Fruit fly (Drosophila melanogaster) whole organism, embryonic: Measurements from ENCODE around the gene gcm.

Experiments
- ATbp ChIP-seq: fragments of 200-800 bp; sonication (Bioruptor generic); optimal IDR thresholded peaks from 2 replicates; lab custom pipeline; 2017; ENCODE audit warnings: missing biosample characterization, mild to moderate bottlenecking, missing genetic modification characterization, missing genetic modification reagents
- Abd-B ChIP-seq: fragments of 200-800 bp; sonication (Bioruptor generic); optimal IDR thresholded peaks from 2 replicates; lab custom pipeline; 2018; ENCODE audit warnings: missing biosample characterization, mild to moderate bottlenecking, missing genetic modification characterization, moderate library complexity
- Atf3 ChIP-seq: fragments of 200-800 bp; sonication (Bioruptor generic); optimal IDR thresholded peaks from 3 replicates; lab custom pipeline; 2016; ENCODE audit warnings: missing biosample characterization, missing genetic modification characterization
- B-H1 ChIP-seq: fragments of 200-800 bp; sonication (Bioruptor generic); IDR thresholded peaks from 3 replicates; pipeline ENCODE4 v1.3.6; 2022; ENCODE audit warnings: missing biosample characterization, missing genetic modification characterization
- CG10959 ChIP-seq: fragments of 200-800 bp; sonication (Bioruptor generic); IDR thresholded peaks from 2 replicates; pipeline ENCODE4 v1.3.6; 2022; ENCODE audit warnings: missing biosample characterization, missing genetic modification characterization
- CG12104 ChIP-seq: fragments of 200-800 bp; sonication (Bioruptor generic); optimal IDR thresholded peaks from 3 replicates; lab custom pipeline; 2016; ENCODE audit warnings: missing biosample characterization, missing genetic modification characterization
- CG12236 ChIP-seq: fragments of 200-800 bp; sonication (Bioruptor generic); optimal IDR thresholded peaks from 2 replicates; lab custom pipeline; 2016; ENCODE audit warnings: missing biosample characterization, missing genetic modification characterization
- CG13123 ChIP-seq: fragments of 200-800 bp; sonication (Bioruptor generic); optimal IDR thresholded peaks from 2 replicates; lab custom pipeline; 2016; ENCODE audit warnings: missing biosample characterization, missing genetic modification characterization
- CG14014 ChIP-seq: fragments of 200-800 bp; sonication (Bioruptor generic); IDR thresholded peaks from 2 replicates; pipeline ENCODE4 v1.3.6; 2022; ENCODE audit warnings: missing biosample characterization, missing genetic modification characterization
- CG15514 ChIP-seq: fragments of 200-800 bp; sonication (Bioruptor generic); optimal IDR thresholded peaks from 3 replicates; lab custom pipeline; 2017; ENCODE audit warnings: missing biosample characterization, missing genetic modification characterization, mild to moderate bottlenecking, moderate library complexity, missing genetic modification reagents
- CG15601 ChIP-seq: fragments of 200-800 bp; sonication (Bioruptor generic); optimal IDR thresholded peaks from 3 replicates; lab custom pipeline; 2019; ENCODE audit warnings: missing biosample characterization, mild to moderate bottlenecking, missing genetic modification characterization, moderate library complexity
- CG15696 ChIP-seq: fragments of 200-800 bp; sonication (Bioruptor generic); optimal IDR thresholded peaks from 2 replicates; lab custom pipeline; 2019; ENCODE audit warnings: missing biosample characterization, mild to moderate bottlenecking, missing genetic modification characterization, moderate library complexity
- CG1603 ChIP-seq: fragments of 200-800 bp; sonication (Bioruptor generic); optimal IDR thresholded peaks from 2 replicates; lab custom pipeline; 2019; ENCODE audit warnings: missing biosample characterization, mild to moderate bottlenecking, missing genetic modification characterization, moderate library complexity
- CG17361 ChIP-seq: fragments of 200-800 bp; sonication (Bioruptor generic); IDR thresholded peaks from 3 replicates; pipeline ENCODE4 v1.3.6; 2022; ENCODE audit warnings: missing biosample characterization, missing genetic modification characterization
- CG18262 ChIP-seq: fragments of 200-800 bp; optimal IDR thresholded peaks from 3 replicates; lab custom pipeline; 2019; ENCODE audit warnings: missing biosample characterization, mild to moderate bottlenecking, missing genetic modification characterization, moderate library complexity
- CG32772 ChIP-seq: fragments of 200-800 bp; sonication (Bioruptor generic); IDR thresholded peaks from 2 replicates; pipeline ENCODE4 v1.3.6; 2022; ENCODE audit warnings: missing biosample characterization, missing genetic modification characterization
- CG33557 ChIP-seq: fragments of 200-800 bp; sonication (Bioruptor generic); optimal IDR thresholded peaks from 2 replicates; lab custom pipeline; 2019; ENCODE audit warnings: missing biosample characterization, mild to moderate bottlenecking, missing genetic modification characterization, moderate library complexity
- CG4404 ChIP-seq: fragments of 200-800 bp; sonication (Bioruptor generic); IDR thresholded peaks from 2 replicates; pipeline ENCODE4 v1.3.6; 2022; ENCODE audit warnings: missing biosample characterization, missing genetic modification characterization
- CG5953 ChIP-seq: fragments of 200-800 bp; sonication (Bioruptor generic); IDR thresholded peaks from 2 replicates; pipeline ENCODE4 v1.3.6; 2022; ENCODE audit warnings: missing biosample characterization, missing genetic modification characterization
- CG6254 ChIP-seq: fragments of 200-800 bp; sonication (Bioruptor generic); optimal IDR thresholded peaks from 3 replicates; lab custom pipeline; 2017; ENCODE audit warnings: mild to moderate bottlenecking, missing biosample characterization, missing genetic modification reagents, missing genetic modification characterization
- CG7928 ChIP-seq: fragments of 200-800 bp; sonication (Bioruptor generic); optimal IDR thresholded peaks from 2 replicates; lab custom pipeline; 2017; ENCODE audit warnings: missing biosample characterization, mild to moderate bottlenecking, missing genetic modification characterization
- CG9932 ChIP-seq: fragments of 200-800 bp; sonication (Bioruptor generic); IDR thresholded peaks from 2 replicates; pipeline ENCODE4 v1.3.6; 2022; ENCODE audit warnings: missing biosample characterization, missing genetic modification characterization
- CoRest ChIP-seq: fragments of 200-800 bp; sonication (Bioruptor generic); optimal IDR thresholded peaks from 3 replicates; lab custom pipeline; 2018; ENCODE audit warnings: missing biosample characterization, mild to moderate bottlenecking, missing genetic modification characterization, moderate library complexity
- D19A ChIP-seq: fragments of 200-800 bp; optimal IDR thresholded peaks from 3 replicates; lab custom pipeline; 2019; ENCODE audit warnings: missing biosample characterization, mild to moderate bottlenecking, missing genetic modification characterization, moderate library complexity
- H2.0 ChIP-seq: fragments of 200-800 bp; sonication (Bioruptor generic); IDR thresholded peaks from 2 replicates; pipeline ENCODE4 v1.3.6; 2022; ENCODE audit warnings: missing biosample characterization, missing genetic modification characterization
- HLH3B ChIP-seq: fragments of 200-800 bp; sonication (Bioruptor generic); IDR thresholded peaks from 2 replicates; pipeline ENCODE4 v1.3.6; 2022; ENCODE audit warnings: missing biosample characterization, missing genetic modification characterization
- MESR4 ChIP-seq: fragments of 200-800 bp; sonication (Bioruptor generic); optimal IDR thresholded peaks from 2 replicates; lab custom pipeline; 2018; ENCODE audit warnings: missing biosample characterization, mild to moderate bottlenecking, missing genetic modification characterization, moderate library complexity
- PHDP ChIP-seq: fragments of 200-800 bp; sonication (Bioruptor generic); optimal IDR thresholded peaks from 3 replicates; lab custom pipeline; 2018; ENCODE audit warnings: missing biosample characterization, mild to moderate bottlenecking, missing genetic modification characterization, moderate library complexity
- Ptx1 ChIP-seq: fragments of 200-800 bp; sonication (Bioruptor generic); IDR thresholded peaks from 2 replicates; pipeline ENCODE4 v1.3.6; 2022; ENCODE audit warnings: missing biosample characterization, missing genetic modification characterization
- Sox102F ChIP-seq: fragments of 200-800 bp; sonication (Bioruptor generic); optimal IDR thresholded peaks from 2 replicates; lab custom pipeline; 2018; ENCODE audit warnings: missing biosample characterization, mild to moderate bottlenecking, missing genetic modification characterization, moderate library complexity
- Xbp1 ChIP-seq: fragments of 200-800 bp; sonication (Bioruptor generic); optimal IDR thresholded peaks from 3 replicates; lab custom pipeline; 2016; ENCODE audit warnings: missing biosample characterization, mild to moderate bottlenecking, missing genetic modification characterization
- bsh ChIP-seq, 2 experiments: fragments of 200-800 bp; sonication (Bioruptor generic); optimal IDR thresholded peaks; 2 replicates each; lab custom pipeline; 2017 to 2018; ENCODE audit warnings: mild to moderate bottlenecking in 2 of 2, missing biosample characterization in 2 of 2, missing genetic modification characterization in 2 of 2, moderate library complexity in 1 of 2
- crol ChIP-seq: fragments of 200-800 bp; sonication (Bioruptor generic); IDR thresholded peaks from 2 replicates; pipeline ENCODE4 v1.3.6; 2022; ENCODE audit warnings: missing biosample characterization, missing genetic modification characterization
- dmrt99B ChIP-seq: fragments of 200-800 bp; sonication (Bioruptor generic); optimal IDR thresholded peaks from 2 replicates; lab custom pipeline; 2018; ENCODE audit warnings: missing biosample characterization, mild to moderate bottlenecking, missing genetic modification characterization, moderate library complexity
- gcm2 ChIP-seq: fragments of 200-800 bp; sonication (Bioruptor generic); optimal IDR thresholded peaks from 2 replicates; lab custom pipeline; 2016; ENCODE audit warnings: missing biosample characterization, missing genetic modification characterization
- grau ChIP-seq: fragments of 200-800 bp; optimal IDR thresholded peaks from 3 replicates; lab custom pipeline; 2019; ENCODE audit warnings: missing biosample characterization, mild to moderate bottlenecking, missing genetic modification characterization, moderate library complexity
- kay ChIP-seq: fragments of 200-800 bp; sonication (Bioruptor generic); optimal IDR thresholded peaks from 2 replicates; lab custom pipeline; 2016; ENCODE audit warnings: missing biosample characterization, missing genetic modification characterization
- knrl ChIP-seq: fragments of 200-800 bp; sonication (Bioruptor generic); IDR thresholded peaks from 3 replicates; pipeline ENCODE4 v1.3.6; 2022; ENCODE audit warnings: missing biosample characterization, missing genetic modification characterization; ENCODE audit not compliant: partially characterized antibody
- lola ChIP-seq, 3 experiments: fragments of >200 bp in 2 of 3; fragments of 200-800 bp in 1 of 3; sonication (Bioruptor generic) in 1 of 3; optimal IDR thresholded peaks; 2 replicates each; lab custom pipeline; 2017 to 2019; ENCODE audit warnings: missing biosample characterization in 3 of 3, missing genetic modification characterization in 3 of 3, mild to moderate bottlenecking in 1 of 3, moderate library complexity in 1 of 3
- mam ChIP-seq: fragments of 200-800 bp; sonication (Bioruptor generic); optimal IDR thresholded peaks from 3 replicates; lab custom pipeline; 2016; ENCODE audit warnings: missing biosample characterization, missing genetic modification characterization
- prd ChIP-seq, 3 experiments: fragments of >200 bp in 2 of 3; fragments of 200-800 bp in 1 of 3; sonication (Bioruptor generic) in 1 of 3; optimal IDR thresholded peaks in 2 of 3; IDR thresholded peaks in 1 of 3; 2 replicates in 2 of 3; 3 replicates in 1 of 3; pipeline versions ENCODE4 v1.3.6 to Lab custom; 2017 to 2022; ENCODE audit warnings: missing biosample characterization in 1 of 3, missing genetic modification characterization in 1 of 3
- repo ChIP-seq: fragments of 200-800 bp; sonication (Bioruptor generic); optimal IDR thresholded peaks from 2 replicates; lab custom pipeline; 2016; ENCODE audit warnings: missing biosample characterization, missing genetic modification characterization
- sens ChIP-seq: fragments of 200-800 bp; sonication (Bioruptor generic); peaks from one replicate; lab custom pipeline; 2016; ENCODE audit warnings: missing biosample characterization, missing genetic modification characterization
- slbo ChIP-seq: fragments of 200-800 bp; sonication (Bioruptor generic); IDR thresholded peaks from 2 replicates; pipeline ENCODE4 v1.3.6; 2022; ENCODE audit warnings: missing biosample characterization, missing genetic modification characterization
- tna ChIP-seq: fragments of 200-800 bp; sonication (Bioruptor generic); IDR thresholded peaks from 2 replicates; pipeline ENCODE4 v1.3.6; 2022; ENCODE audit warnings: missing biosample characterization, missing genetic modification characterization; ENCODE audit not compliant: partially characterized antibody
- unpg ChIP-seq: fragments of 200-800 bp; sonication (Bioruptor generic); optimal IDR thresholded peaks from 3 replicates; lab custom pipeline; 2018; ENCODE audit warnings: missing biosample characterization, mild to moderate bottlenecking, missing genetic modification characterization, moderate library complexity
- vvl ChIP-seq: fragments of 200-800 bp; sonication (Bioruptor generic); IDR thresholded peaks from 2 replicates; pipeline ENCODE4 v1.3.6; 2022; ENCODE audit warnings: missing biosample characterization, missing genetic modification characterization
- zen ChIP-seq: fragments of 200-800 bp; sonication (Bioruptor generic); optimal IDR thresholded peaks from 3 replicates; lab custom pipeline; 2018; ENCODE audit warnings: missing biosample characterization, mild to moderate bottlenecking, missing genetic modification characterization, moderate library complexity

The gcm gene

DNA sequence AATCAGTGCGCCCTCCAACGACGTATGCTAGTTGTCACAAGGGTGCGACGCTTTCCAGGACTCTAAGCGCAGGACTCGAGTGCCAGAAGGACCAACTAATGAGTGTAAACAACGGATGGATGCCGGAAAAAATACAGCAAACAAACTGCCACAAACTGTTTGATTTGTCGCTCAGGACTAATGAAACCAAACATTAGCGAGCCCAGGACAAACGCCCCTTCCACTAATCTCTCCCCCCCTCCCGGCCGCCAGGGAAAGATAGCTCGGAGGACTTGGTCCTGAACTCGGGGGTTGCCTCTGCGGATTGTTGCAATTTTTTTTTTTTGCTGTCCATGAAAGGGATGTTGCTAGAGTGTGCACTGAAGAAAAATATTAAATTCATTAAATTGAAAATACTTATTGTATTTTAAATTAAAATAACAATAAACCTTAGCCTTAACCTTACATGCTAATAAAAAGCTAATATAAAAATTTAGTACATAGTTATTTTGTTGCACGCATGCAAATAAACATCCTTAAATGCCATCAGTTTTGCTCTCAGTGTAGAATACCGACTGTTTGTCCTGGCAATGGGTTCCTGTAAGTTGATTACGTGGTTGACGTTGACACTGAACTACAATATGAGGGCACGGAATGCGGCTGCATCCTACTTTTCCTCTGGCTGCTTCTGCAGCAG is 13.2 kb upstream of the gcm start (continued):
- TF ChIP-seq prd (optimal IDR thresholded peaks at IDR 0.05; lab: Kevin White, UChicago): no peak
- peak; percentile 79; the same call in 2 of the 3 replicates for TF ChIP-seq prd (GFP tag; IDR thresholded peaks at IDR 0.05; lab: Robert Waterston, UW)
- TF ChIP-seq CG15601 (tag; lab: Kevin White, UChicago): peak; percentile 43
- peak; percentile 73 for TF ChIP-seq CG15696 (tag; lab: Kevin White, UChicago)
- TF ChIP-seq CG12104 (GFP tag; lab: Kevin White, UChicago): no peak
- TF ChIP-seq CG10959 (GFP tag; lab: Robert Waterston, UW): peak; percentile 73
- peak; percentile 56; the same call in 1 of the 2 replicates for TF ChIP-seq vvl (GFP tag; lab: Robert Waterston, UW)
- TF ChIP-seq unpg: peak; percentile 52
- TF ChIP-seq repo: no peak
- peak; percentile 34; the same call in 1 of the 2 replicates for TF ChIP-seq HLH3B (GFP tag; lab: Robert Waterston, UW)
- peak; percentile 38 for TF ChIP-seq ATbp (GFP tag; lab: Kevin White, UChicago)
- peak; percentile 46 for TF ChIP-seq grau (tag; lab: Kevin White, UChicago)
- TF ChIP-seq mam (GFP tag; lab: Kevin White, UChicago): no peak
- TF ChIP-seq gcm2: peak; percentile 4
- TF ChIP-seq CoRest (tag; lab: Kevin White, UChicago): peak; percentile 31
- peak; percentile 73 for TF ChIP-seq CG4404 (GFP tag; lab: Robert Waterston, UW)
- TF ChIP-seq sens (GFP tag; lab: Kevin White, UChicago): peak; percentile 86
- no peak for TF ChIP-seq CG13123
- TF ChIP-seq slbo (GFP tag; lab: Robert Waterston, UW): 0 out of 2 replicates have a peak, but pooled peaks have one; percentile 13
- peak; percentile 5 for TF ChIP-seq Abd-B
- TF ChIP-seq PHDP (tag; lab: Kevin White, UChicago): no peak
- TF ChIP-seq zen (tag; lab: Kevin White, UChicago): peak; percentile 69
- no peak for TF ChIP-seq CG7928 (GFP tag; lab: Kevin White, UChicago)
- TF ChIP-seq CG17361 (GFP tag; lab: Robert Waterston, UW): peak; percentile 68
- TF ChIP-seq H2.0: 0 out of 2 replicates have a peak, but pooled peaks have one; percentile 14
- TF ChIP-seq CG12236 (GFP tag; lab: Kevin White, UChicago): no peak
- peak; percentile 41 for TF ChIP-seq Sox102F (GFP tag; lab: Kevin White, UChicago)
- TF ChIP-seq bsh (GFP tag; optimal IDR thresholded peaks at IDR 0.05; lab: Kevin White, UChicago): peak in 1 of 2 experiments; percentile 78
- TF ChIP-seq MESR4 (GFP tag; lab: Kevin White, UChicago): no peak
- TF ChIP-seq CG6254 (GFP tag; lab: Kevin White, UChicago): peak; percentile 35
- TF ChIP-seq B-H1 (GFP tag; lab: Robert Waterston, UW): no peak
- 0 out of 2 replicates have a peak, but pooled peaks have one; percentile 22 for TF ChIP-seq CG14014
- peak; percentile 68 for TF ChIP-seq D19A (tag; lab: Kevin White, UChicago)
- peak; percentile 23 for TF ChIP-seq CG33557
- TF ChIP-seq tna (GFP tag; lab: Robert Waterston, UW): no peak
- TF ChIP-seq CG1603 (tag; lab: Kevin White, UChicago): peak; percentile 11
- no peak for TF ChIP-seq CG15514 (GFP tag; lab: Kevin White, UChicago)
- TF ChIP-seq CG9932 (GFP tag; lab: Robert Waterston, UW): no peak
- peak; percentile 83 for TF ChIP-seq CG18262 (tag; lab: Kevin White, UChicago)
- TF ChIP-seq dmrt99B: peak; percentile 64
- TF ChIP-seq crol (GFP tag; lab: Robert Waterston, UW): peak; percentile 83
- no peak for TF ChIP-seq knrl
- peak; percentile 54 for TF ChIP-seq Ptx1 (GFP tag; lab: Robert Waterston, UW)
- TF ChIP-seq lola (GFP tag; optimal IDR thresholded peaks at IDR 0.05; lab: Kevin White, UChicago): peak in 1 of 3 experiments; percentile 86
- no peak for TF ChIP-seq kay (GFP tag; lab: Kevin White, UChicago)
- TF ChIP-seq CG32772: peak; percentile 42; the same call in 1 of the 2 replicates
- no peak for TF ChIP-seq Atf3
- peak; percentile 40 for TF ChIP-seq Xbp1 (GFP tag; lab: Kevin White, UChicago)
- TF ChIP-seq CG5953: no peak
